Worm (Caenorhabditis elegans) whole organism, young adult: Measurements from ENCODE around the gene cpt-1.

ENCODE experiments used
- B0019.2 ChIP-seq: fragments of 200-800 bp; sonication (Bioruptor generic); conservative IDR thresholded peaks from 2 replicates; pipeline ENCODE4 v1.3.6; 2022; ENCODE audit warnings: missing genetic modification reagents, missing genetic modification characterization, missing compliant biosample characterization
- B0035.1 ChIP-seq: sonication (generic microtip); optimal IDR thresholded peaks from 2 replicates; lab custom pipeline; 2016; ENCODE audit warnings: missing genetic modification characterization, mild to moderate bottlenecking, missing compliant biosample characterization, missing genotype, missing genetic modification reagents
- F22D6.2 ChIP-seq: sonication (generic microtip); optimal IDR thresholded peaks from 2 replicates; lab custom pipeline; 2016; ENCODE audit warnings: mild to moderate bottlenecking, missing genetic modification characterization, missing compliant biosample characterization
- F33H1.4 ChIP-seq: fragments of 200-800 bp; sonication (Bioruptor generic); IDR thresholded peaks from 2 replicates; pipeline ENCODE4 v1.3.6; 2022; ENCODE audit warnings: missing genetic modification reagents, missing genetic modification characterization, missing compliant biosample characterization
- F37B4.10 ChIP-seq: fragments of 200-800 bp; sonication (Bioruptor generic); IDR thresholded peaks from 2 replicates; pipeline ENCODE4 v1.3.6; 2022; ENCODE audit warnings: missing genetic modification characterization, missing compliant biosample characterization
- F39B2.1 ChIP-seq: fragments of 200-800 bp; sonication (Bioruptor generic); IDR thresholded peaks from 2 replicates; pipeline ENCODE4 v1.3.6; 2022; ENCODE audit warnings: missing genetic modification reagents, missing genetic modification characterization, missing compliant biosample characterization
- F55B11.4 ChIP-seq: sonication (generic microtip); optimal IDR thresholded peaks from 2 replicates; lab custom pipeline; 2016; ENCODE audit warnings: missing compliant biosample characterization, missing genetic modification characterization, borderline replicate concordance; ENCODE audit not compliant: insufficient read depth
- K11D2.4 ChIP-seq: fragments of 200-800 bp; sonication (Bioruptor generic); IDR thresholded peaks from 2 replicates; pipeline ENCODE4 v1.3.6; 2022; ENCODE audit warnings: missing genetic modification reagents, missing genetic modification characterization, missing compliant biosample characterization
- T26A5.8 ChIP-seq: sonication (generic microtip); optimal IDR thresholded peaks from 2 replicates; lab custom pipeline; 2016; ENCODE audit warnings: missing genetic modification characterization, missing compliant biosample characterization
- Y53G8AR.9 ChIP-seq: fragments of 200-800 bp; sonication (Bioruptor generic); conservative IDR thresholded peaks from 2 replicates; pipeline ENCODE4 v1.3.6; 2022; ENCODE audit warnings: missing genetic modification reagents, missing genetic modification characterization, missing compliant biosample characterization
- Y67H2A.10 ChIP-seq: fragments of 200-800 bp; sonication (Bioruptor generic); conservative IDR thresholded peaks from 2 replicates; pipeline ENCODE4 v1.3.6; 2022; ENCODE audit warnings: missing genetic modification reagents, missing genetic modification characterization, missing compliant biosample characterization
- Y79H2A.3 ChIP-seq: fragments of 200-800 bp; sonication (Bioruptor generic); conservative IDR thresholded peaks from 2 replicates; pipeline ENCODE4 v1.3.6; 2022; ENCODE audit warnings: missing genetic modification reagents, missing genetic modification characterization, missing compliant biosample characterization
- ZK185.1 ChIP-seq: sonication (generic microtip); optimal IDR thresholded peaks from 2 replicates; lab custom pipeline; 2016; ENCODE audit warnings: mild to moderate bottlenecking, missing genetic modification characterization, missing compliant biosample characterization; ENCODE audit not compliant: poor library complexity, severe bottlenecking
- attf-3 ChIP-seq: fragments of 200-800 bp; sonication (Bioruptor generic); conservative IDR thresholded peaks from 2 replicates; pipeline ENCODE4 v1.3.6; 2022; ENCODE audit warnings: missing genetic modification reagents, missing genetic modification characterization, missing compliant biosample characterization
- attf-5 ChIP-seq: fragments of 200-800 bp; sonication (Bioruptor generic); optimal IDR thresholded peaks from 2 replicates; lab custom pipeline; 2018; ENCODE audit warnings: mild to moderate bottlenecking, missing genetic modification characterization, missing compliant biosample characterization
- bed-1 ChIP-seq: fragments of 200-800 bp; sonication (Bioruptor generic); IDR thresholded peaks from 2 replicates; pipeline ENCODE4 v1.3.6; 2022; ENCODE audit warnings: missing genetic modification reagents, missing genetic modification characterization, missing compliant biosample characterization
- bed-2 ChIP-seq: fragments of 200-800 bp; sonication (Bioruptor generic); IDR thresholded peaks from 2 replicates; pipeline ENCODE4 v1.3.6; 2022; ENCODE audit warnings: missing genetic modification reagents, missing genetic modification characterization, missing compliant biosample characterization
- ceh-58 ChIP-seq: fragments of 200-800 bp; sonication (Bioruptor generic); IDR thresholded peaks from 2 replicates; pipeline ENCODE4 v1.3.6; 2022; ENCODE audit warnings: missing genetic modification characterization, missing compliant biosample characterization
- chd-7 ChIP-seq: sonication (generic microtip); optimal IDR thresholded peaks from 2 replicates; lab custom pipeline; 2016; ENCODE audit warnings: mild to moderate bottlenecking, missing genetic modification characterization, moderate library complexity, missing compliant biosample characterization
- dox-1 ChIP-seq: fragments of 200-800 bp; sonication (Bioruptor generic); IDR thresholded peaks from 2 replicates; pipeline ENCODE4 v1.3.6; 2022; ENCODE audit warnings: missing genetic modification reagents, missing genetic modification characterization, missing compliant biosample characterization
- egl-44 ChIP-seq: fragments of 200-800 bp; sonication (Bioruptor generic); IDR thresholded peaks from 2 replicates; pipeline ENCODE4 v1.3.6; 2022; ENCODE audit warnings: missing genetic modification reagents, missing genetic modification characterization, missing compliant biosample characterization
- gei-17 ChIP-seq: fragments of 200-800 bp; sonication (Bioruptor generic); optimal IDR thresholded peaks from 2 replicates; lab custom pipeline; 2018; ENCODE audit warnings: mild to moderate bottlenecking, missing genetic modification characterization, missing compliant biosample characterization
- lsl-1 ChIP-seq: fragments of 200-800 bp; sonication (Bioruptor generic); optimal IDR thresholded peaks from 2 replicates; lab custom pipeline; 2018; ENCODE audit warnings: mild to moderate bottlenecking, missing genetic modification characterization, moderate library complexity, missing compliant biosample characterization
- madf-3 ChIP-seq: fragments of 200-800 bp; sonication (Bioruptor generic); IDR thresholded peaks from 2 replicates; pipeline ENCODE4 v1.3.6; 2022; ENCODE audit warnings: missing genetic modification reagents, missing genetic modification characterization, missing compliant biosample characterization
- madf-6 ChIP-seq: fragments of 200-800 bp; sonication (Bioruptor generic); IDR thresholded peaks from 2 replicates; pipeline ENCODE4 v1.3.6; 2022; ENCODE audit warnings: missing genetic modification reagents, missing genetic modification characterization, missing compliant biosample characterization
- mcd-1 ChIP-seq: fragments of 200-800 bp; sonication (Bioruptor generic); IDR thresholded peaks from 2 replicates; pipeline ENCODE4 v1.3.6; 2022; ENCODE audit warnings: missing genetic modification reagents, missing genetic modification characterization, missing compliant biosample characterization
- mel-28 ChIP-seq: sonication (generic microtip); optimal IDR thresholded peaks from 2 replicates; lab custom pipeline; 2016; ENCODE audit warnings: borderline replicate concordance, mild to moderate bottlenecking, missing genetic modification characterization, missing compliant biosample characterization
- mes-4 ChIP-seq: sonication (generic microtip); optimal IDR thresholded peaks from 2 replicates; lab custom pipeline; 2016; ENCODE audit warnings: missing genotype, missing genetic modification characterization, missing compliant biosample characterization
- nfyb-1 ChIP-seq: fragments of 200-800 bp; sonication (Bioruptor generic); IDR thresholded peaks from 2 replicates; pipeline ENCODE4 v1.3.6; 2022; ENCODE audit warnings: missing genetic modification reagents, missing genetic modification characterization, missing compliant biosample characterization
- nhr-120 ChIP-seq: fragments of 200-800 bp; sonication (Bioruptor generic); IDR thresholded peaks from 2 replicates; pipeline ENCODE4 v1.3.6; 2022; ENCODE audit warnings: missing genetic modification characterization, missing compliant biosample characterization
- nhr-80 ChIP-seq: sonication (generic microtip); optimal IDR thresholded peaks from 2 replicates; lab custom pipeline; 2016; ENCODE audit warnings: missing genetic modification characterization, missing compliant biosample characterization
- pha-4 ChIP-seq: fragments of 150-350 bp; sonication (generic microtip); optimal IDR thresholded peaks from 2 replicates; lab custom pipeline; 2014; ENCODE audit warnings: missing biosample characterization, missing genetic modification reagents, missing genetic modification characterization
- rec-8 ChIP-seq, 2 experiments: sonication (generic microtip); optimal IDR thresholded peaks; 2 replicates each; lab custom pipeline; 2016; ENCODE audit warnings: mild to moderate bottlenecking in 2 of 2, missing genetic modification characterization in 2 of 2, missing genetic modification reagents in 2 of 2, missing genotype in 2 of 2, missing biosample characterization in 1 of 2, missing compliant biosample characterization in 1 of 2, moderate library complexity in 1 of 2
- rpc-1 ChIP-seq, 2 experiments: fragments of 150-350 bp in 1 of 2; sonication (generic microtip) in 1 of 2; optimal IDR thresholded peaks; 2 replicates each; lab custom pipeline; 2014 to 2018; ENCODE audit warnings: missing biosample characterization in 1 of 2, missing genetic modification characterization in 1 of 2, missing genetic modification reagents in 1 of 2, missing genotype in 1 of 2
- sdz-38 ChIP-seq: sonication (generic microtip); optimal IDR thresholded peaks from 2 replicates; lab custom pipeline; 2016; ENCODE audit warnings: missing genotype, missing genetic modification characterization, missing compliant biosample characterization
- sea-2 ChIP-seq: fragments of 200-800 bp; sonication (Bioruptor generic); IDR thresholded peaks from 2 replicates; pipeline ENCODE4 v1.3.6; 2022; ENCODE audit warnings: missing genetic modification characterization, missing compliant biosample characterization
- snpc-1.1 ChIP-seq: sonication (generic microtip); optimal IDR thresholded peaks from 2 replicates; lab custom pipeline; 2017; ENCODE audit warnings: missing genetic modification characterization, mild to moderate bottlenecking, missing compliant biosample characterization, antibody characterized with exemption, moderate library complexity, missing genotype, missing genetic modification reagents; ENCODE audit not compliant: insufficient read depth
- snpc-4 ChIP-seq, 5 experiments: fragments of 150-350 bp in 1 of 5; sonication (generic microtip) in 4 of 5; optimal IDR thresholded peaks; 2 replicates each; lab custom pipeline; 2014 to 2018; ENCODE audit warnings: missing genetic modification characterization in 5 of 5, missing biosample characterization in 3 of 5, antibody characterized with exemption in 2 of 5, mild to moderate bottlenecking in 2 of 5, missing compliant biosample characterization in 2 of 5, missing genotype in 2 of 5, moderate library complexity in 2 of 5, missing genetic modification reagents in 1 of 5
- tbx-9 ChIP-seq: sonication (generic microtip); optimal IDR thresholded peaks from 2 replicates; lab custom pipeline; 2016; ENCODE audit warnings: borderline replicate concordance, missing genetic modification characterization, inconsistent platforms, missing compliant biosample characterization
- zfh-2 ChIP-seq: fragments of 200-800 bp; sonication (Bioruptor generic); conservative IDR thresholded peaks from 2 replicates; pipeline ENCODE4 v1.3.6; 2022; ENCODE audit warnings: missing genetic modification reagents, missing genetic modification characterization, missing compliant biosample characterization
- ztf-25 ChIP-seq: fragments of 200-800 bp; sonication (Bioruptor generic); IDR thresholded peaks from 2 replicates; pipeline ENCODE4 v1.3.6; 2022; ENCODE audit warnings: missing genetic modification reagents, missing genetic modification characterization, missing compliant biosample characterization
- ztf-28 ChIP-seq: fragments of 200-800 bp; sonication (Bioruptor generic); IDR thresholded peaks from 2 replicates; pipeline ENCODE4 v1.3.6; 2022; ENCODE audit warnings: missing genetic modification reagents, missing genetic modification characterization, missing compliant biosample characterization
- ztf-3 ChIP-seq: fragments of 200-800 bp; sonication (Bioruptor generic); optimal IDR thresholded peaks from 2 replicates; lab custom pipeline; 2018; ENCODE audit warnings: mild to moderate bottlenecking, missing genetic modification characterization, missing compliant biosample characterization

cpt-1 gene

DNA sequence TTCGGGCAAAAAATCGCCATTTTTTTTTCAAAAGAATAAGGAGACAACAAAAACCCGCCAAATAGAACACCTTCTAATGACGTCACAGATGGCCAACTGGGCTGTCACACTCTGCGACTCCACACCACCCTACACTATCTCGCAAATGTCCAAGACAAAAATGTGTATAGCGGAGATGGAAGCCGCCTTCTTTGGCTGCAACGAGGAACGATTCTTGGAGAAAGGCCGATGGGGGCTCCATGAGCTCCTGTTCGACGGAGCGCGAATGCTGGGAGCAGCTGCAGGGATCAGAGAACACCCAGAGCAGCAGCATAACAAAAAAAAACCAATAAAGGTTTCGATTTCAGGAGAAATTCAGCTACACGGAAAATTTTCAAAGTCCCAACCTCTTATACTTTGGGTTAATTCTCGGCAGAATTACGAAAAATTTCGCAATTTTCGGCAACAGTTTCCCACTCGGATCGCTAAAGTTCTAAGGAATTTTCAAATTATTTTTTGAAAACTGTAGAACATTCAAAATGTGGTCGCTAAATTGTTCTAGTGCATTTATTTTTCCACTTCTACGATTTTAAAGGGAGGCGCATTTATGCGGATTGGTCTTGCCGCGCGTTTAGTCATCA lies 9.6 kb upstream of the cpt-1 start (continued):
- TF ChIP-seq bed-1 (GFP tag; lab: Robert Waterston, UW) (no peak), B0035.1 (no peak), nhr-80 (tag; lab: Kevin White, UChicago) (no peak), snpc-4 (GFP tag; optimal IDR thresholded peaks at IDR 0.05; lab: Kevin White, UChicago) (no peak), snpc-4 (tag; optimal IDR thresholded peaks at IDR 0.05; lab: Kevin White, UChicago) (peak in 1 of 4 experiments; percentile 40), mcd-1 (GFP tag; lab: Robert Waterston, UW) (peak; percentile 57), attf-3 (GFP tag; lab: Robert Waterston, UW) (no peak), ztf-3 (GFP tag; lab: Kevin White, UChicago) (no peak), B0019.2 (GFP tag; lab: Robert Waterston, UW) (no peak), pha-4 (tag; lab: Kevin White, UChicago) (no peak), madf-3 (no peak), rpc-1 (optimal IDR thresholded peaks at IDR 0.05; lab: Kevin White, UChicago) (no peak), rpc-1 (tag; optimal IDR thresholded peaks at IDR 0.05; lab: Kevin White, UChicago) (no peak), Y67H2A.10 (GFP tag; lab: Robert Waterston, UW) (no peak), zfh-2 (GFP tag; lab: Robert Waterston, UW) (peak; percentile 92), ztf-28 (GFP tag; lab: Robert Waterston, UW) (no peak), Y53G8AR.9 (GFP tag; lab: Robert Waterston, UW) (no peak), mel-28 (no peak), gei-17 (GFP tag; lab: Kevin White, UChicago) (no peak), ztf-25 (GFP tag; lab: Robert Waterston, UW) (no peak), sea-2 (GFP tag; lab: Robert Waterston, UW) (no peak), tbx-9 (tag; lab: Kevin White, UChicago) (no peak), bed-2 (GFP tag; lab: Robert Waterston, UW) (no peak), Y79H2A.3 (GFP tag; lab: Robert Waterston, UW) (no peak), F22D6.2 (tag; lab: Kevin White, UChicago) (no peak), nfyb-1 (GFP tag; lab: Robert Waterston, UW) (0 out of 2 replicates have a peak, but pooled peaks have one; percentile 28), nhr-120 (no peak), F39B2.1 (GFP tag; lab: Robert Waterston, UW) (no peak), attf-5 (GFP tag; lab: Kevin White, UChicago) (peak; percentile 40), dox-1 (GFP tag; lab: Robert Waterston, UW) (no peak), mes-4 (tag; lab: Kevin White, UChicago) (no peak), F33H1.4 (no peak), ZK185.1 (tag; lab: Kevin White, UChicago) (no peak), chd-7 (no peak), egl-44 (GFP tag; lab: Robert Waterston, UW) (no peak), rec-8 (tag; optimal IDR thresholded peaks at IDR 0.05; lab: Kevin White, UChicago) (no peak)

- TF ChIP-seq F37B4.10 (GFP tag; lab: Robert Waterston, UW) (no peak), madf-6 (GFP tag; lab: Robert Waterston, UW) (no peak), mes-4 (tag; lab: Kevin White, UChicago) (no peak), chd-7 (no peak), snpc-1.1 (no peak), F55B11.4 (no peak), sdz-38 (tag; lab: Kevin White, UChicago) (no peak), ceh-58 (GFP tag; lab: Robert Waterston, UW) (no peak), K11D2.4 (GFP tag; lab: Robert Waterston, UW) (no peak), lsl-1 (GFP tag; lab: Kevin White, UChicago) (no peak), T26A5.8 (tag; lab: Kevin White, UChicago) (no peak)
Observed at ce11 chrII:12805161-12805560, 8.9 kb upstream of the cpt-1 start, which contains the start of the genes Y46G5A.18 and Y46G5A.47. TSS of gene Y46G5A.18 (minus strand) at chrII:12805261. TSS of gene Y46G5A.47 (minus strand) at chrII:12805306.
